Fruit fly (Drosophila melanogaster) whole organism, embryonic: ENCODE measurements around the gene nerfin-2.

ENCODE experiments used
- Bdp1 ChIP-seq: fragments of 200-800 bp; sonication (Bioruptor generic); optimal IDR thresholded peaks from 3 replicates; lab custom pipeline; 2016; ENCODE audit warnings: missing biosample characterization, missing genetic modification characterization
- CG10431 ChIP-seq: fragments of 200-800 bp; sonication (Bioruptor generic); optimal IDR thresholded peaks from 3 replicates; lab custom pipeline; 2018; ENCODE audit warnings: missing biosample characterization, mild to moderate bottlenecking, missing genetic modification characterization
- CG11695 ChIP-seq: fragments of 200-800 bp; sonication (Bioruptor generic); IDR thresholded peaks from 3 replicates; pipeline ENCODE4 v1.3.6; 2022; ENCODE audit warnings: missing biosample characterization, missing genetic modification characterization
- CG12659 ChIP-seq: fragments of 200-800 bp; sonication (Bioruptor generic); optimal IDR thresholded peaks from 3 replicates; lab custom pipeline; 2017; ENCODE audit warnings: mild to moderate bottlenecking, missing biosample characterization, missing genetic modification reagents, missing genetic modification characterization
- CG14710 ChIP-seq: fragments of 200-800 bp; sonication (Bioruptor generic); optimal IDR thresholded peaks from 3 replicates; lab custom pipeline; 2019; ENCODE audit warnings: missing biosample characterization, mild to moderate bottlenecking, missing genetic modification characterization, moderate library complexity
- CG15601 ChIP-seq: fragments of 200-800 bp; sonication (Bioruptor generic); optimal IDR thresholded peaks from 3 replicates; lab custom pipeline; 2019; ENCODE audit warnings: missing biosample characterization, mild to moderate bottlenecking, missing genetic modification characterization, moderate library complexity
- CG1603 ChIP-seq: fragments of 200-800 bp; sonication (Bioruptor generic); optimal IDR thresholded peaks from 2 replicates; lab custom pipeline; 2019; ENCODE audit warnings: missing biosample characterization, mild to moderate bottlenecking, missing genetic modification characterization, moderate library complexity
- CG17328 ChIP-seq: fragments of 200-800 bp; sonication (Bioruptor generic); IDR thresholded peaks from 2 replicates; pipeline ENCODE4 v1.3.6; 2022; ENCODE audit warnings: missing biosample characterization, missing genetic modification characterization
- CG17359 ChIP-seq: fragments of 200-800 bp; sonication (Bioruptor generic); optimal IDR thresholded peaks from 3 replicates; lab custom pipeline; 2018; ENCODE audit warnings: missing biosample characterization, mild to moderate bottlenecking, missing genetic modification characterization, moderate library complexity
- CG4424 ChIP-seq: fragments of 200-800 bp; sonication (Bioruptor generic); optimal IDR thresholded peaks from 3 replicates; lab custom pipeline; 2016; ENCODE audit warnings: missing biosample characterization, missing genetic modification characterization
- CG7357 ChIP-seq: fragments of 200-800 bp; sonication (Bioruptor generic); IDR thresholded peaks from 3 replicates; pipeline ENCODE4 v1.3.6; 2022; ENCODE audit warnings: missing biosample characterization, missing genetic modification characterization
- CG8359 ChIP-seq: fragments of 200-800 bp; sonication (Bioruptor generic); optimal IDR thresholded peaks from 2 replicates; lab custom pipeline; 2017; ENCODE audit warnings: missing biosample characterization, mild to moderate bottlenecking, missing genetic modification characterization, borderline replicate concordance
- Dbx ChIP-seq: fragments of 200-800 bp; sonication (Bioruptor generic); IDR thresholded peaks from 3 replicates; pipeline ENCODE4 v1.3.6; 2022; ENCODE audit warnings: missing biosample characterization, missing genetic modification characterization
- Lhr ChIP-seq: fragments of 200-800 bp; sonication (Bioruptor generic); optimal IDR thresholded peaks from 3 replicates; lab custom pipeline; 2017; ENCODE audit warnings: mild to moderate bottlenecking, missing biosample characterization, missing genetic modification reagents, missing genetic modification characterization
- Mes4 ChIP-seq: fragments of 200-800 bp; sonication (Bioruptor generic); optimal IDR thresholded peaks from 2 replicates; lab custom pipeline; 2016; ENCODE audit warnings: missing biosample characterization, missing genetic modification characterization
- Pdp1 ChIP-seq, 2 experiments: fragments of 200-800 bp; sonication (Bioruptor generic); optimal IDR thresholded peaks; 3 replicates each; lab custom pipeline; 2016; ENCODE audit warnings: missing biosample characterization in 2 of 2, missing genetic modification characterization in 2 of 2, mild to moderate bottlenecking in 1 of 2, moderate library complexity in 1 of 2
- Ptx1 ChIP-seq: fragments of 200-800 bp; sonication (Bioruptor generic); IDR thresholded peaks from 2 replicates; pipeline ENCODE4 v1.3.6; 2022; ENCODE audit warnings: missing biosample characterization, missing genetic modification characterization
- amos ChIP-seq: fragments of 200-800 bp; sonication (Bioruptor generic); IDR thresholded peaks from 2 replicates; pipeline ENCODE4 v1.3.6; 2022; ENCODE audit warnings: missing biosample characterization, missing genetic modification characterization; ENCODE audit not compliant: partially characterized antibody
- croc ChIP-seq: fragments of 200-800 bp; sonication (Bioruptor generic); conservative IDR thresholded peaks from 3 replicates; pipeline ENCODE4 v1.3.6; 2022; ENCODE audit warnings: missing biosample characterization, missing genetic modification characterization
- dan ChIP-seq: fragments of 200-800 bp; sonication (Bioruptor generic); IDR thresholded peaks from 2 replicates; pipeline ENCODE4 v1.3.6; 2022; ENCODE audit warnings: missing biosample characterization, missing genetic modification characterization
- dimm ChIP-seq: fragments of 200-800 bp; sonication (Bioruptor generic); IDR thresholded peaks from 2 replicates; pipeline ENCODE4 v1.3.6; 2022; ENCODE audit warnings: missing biosample characterization, missing genetic modification characterization
- ems ChIP-seq: fragments of 200-800 bp; sonication (Bioruptor generic); optimal IDR thresholded peaks from 3 replicates; lab custom pipeline; 2016; ENCODE audit warnings: missing biosample characterization, missing genetic modification characterization
- fd64A ChIP-seq: fragments of 200-800 bp; sonication (Bioruptor generic); optimal IDR thresholded peaks from 3 replicates; lab custom pipeline; 2018; ENCODE audit warnings: missing biosample characterization, mild to moderate bottlenecking, missing genetic modification characterization
- grn ChIP-seq: fragments of 200-800 bp; sonication (Bioruptor generic); optimal IDR thresholded peaks from 3 replicates; lab custom pipeline; 2017; ENCODE audit warnings: missing biosample characterization, missing genetic modification characterization
- hbn ChIP-seq: fragments of 200-800 bp; sonication (Bioruptor generic); IDR thresholded peaks from 2 replicates; pipeline ENCODE4 v1.3.6; 2022; ENCODE audit warnings: missing biosample characterization, missing genetic modification characterization; ENCODE audit not compliant: partially characterized antibody
- pnt ChIP-seq: fragments of 200-800 bp; sonication (Bioruptor generic); optimal IDR thresholded peaks from 3 replicates; lab custom pipeline; 2016; ENCODE audit warnings: missing biosample characterization, missing genetic modification characterization
- psq ChIP-seq: fragments of 200-800 bp; sonication (Bioruptor generic); optimal IDR thresholded peaks from 2 replicates; lab custom pipeline; 2017; ENCODE audit warnings: missing biosample characterization, missing genetic modification characterization
- run ChIP-seq: fragments of 200-800 bp; sonication (Bioruptor generic); optimal IDR thresholded peaks from 3 replicates; lab custom pipeline; 2018; ENCODE audit warnings: missing biosample characterization, mild to moderate bottlenecking, missing genetic modification characterization
- sc ChIP-seq, 3 experiments: fragments of >200 bp in 2 of 3; fragments of 200-800 bp in 1 of 3; sonication (Bioruptor generic) in 1 of 3; optimal IDR thresholded peaks; 2 replicates in 2 of 3; 3 replicates in 1 of 3; lab custom pipeline; 2017; ENCODE audit warnings: mild to moderate bottlenecking in 1 of 3, missing biosample characterization in 1 of 3, missing genetic modification characterization in 1 of 3, missing genetic modification reagents in 1 of 3
- slou ChIP-seq: fragments of 200-800 bp; sonication (Bioruptor generic); optimal IDR thresholded peaks from 3 replicates; lab custom pipeline; 2016; ENCODE audit warnings: missing biosample characterization, missing genetic modification characterization
- tll ChIP-seq, 2 experiments: fragments of 200-800 bp in 1 of 2; fragments of >200 bp in 1 of 2; sonication (Bioruptor generic) in 1 of 2; optimal IDR thresholded peaks; 2 replicates each; lab custom pipeline; 2017 to 2019; ENCODE audit warnings: missing biosample characterization in 2 of 2, missing genetic modification characterization in 2 of 2, mild to moderate bottlenecking in 1 of 2, moderate library complexity in 1 of 2
- tna ChIP-seq: fragments of 200-800 bp; sonication (Bioruptor generic); IDR thresholded peaks from 2 replicates; pipeline ENCODE4 v1.3.6; 2022; ENCODE audit warnings: missing biosample characterization, missing genetic modification characterization; ENCODE audit not compliant: partially characterized antibody
- unpg ChIP-seq: fragments of 200-800 bp; sonication (Bioruptor generic); optimal IDR thresholded peaks from 3 replicates; lab custom pipeline; 2018; ENCODE audit warnings: missing biosample characterization, mild to moderate bottlenecking, missing genetic modification characterization, moderate library complexity
- vnd ChIP-seq: fragments of 200-800 bp; sonication (Bioruptor generic); IDR thresholded peaks from 3 replicates; pipeline ENCODE4 v1.3.6; 2022; ENCODE audit warnings: missing biosample characterization, missing genetic modification characterization; ENCODE audit not compliant: partially characterized antibody
- zf30C ChIP-seq: fragments of 200-800 bp; sonication (Bioruptor generic); optimal IDR thresholded peaks from 3 replicates; lab custom pipeline; 2018; ENCODE audit warnings: missing biosample characterization, mild to moderate bottlenecking, missing genetic modification characterization

nerfin-2 gene

dm6 chr3R:10059952-10060351, 11.0 kb upstream of the nerfin-2 start, which contains the start of gene Npc2c:
Gene Npc2c (plus strand): TSS chr3R:10060252.
- TF ChIP-seq zf30C (GFP tag; lab: Kevin White, UChicago) (no peak), CG7357 (no peak), tna (GFP tag; lab: Robert Waterston, UW) (no peak), unpg (no peak), CG11695 (GFP tag; lab: Robert Waterston, UW) (no peak), slou (GFP tag; lab: Kevin White, UChicago) (no peak), tll (GFP tag; optimal IDR thresholded peaks at IDR 0.05; lab: Kevin White, UChicago) (no peak), hbn (GFP tag; lab: Robert Waterston, UW) (no peak), CG14710 (tag; lab: Kevin White, UChicago) (no peak), Mes4 (no peak), sc (optimal IDR thresholded peaks at IDR 0.05; lab: Kevin White, UChicago) (no peak), sc (GFP tag; optimal IDR thresholded peaks at IDR 0.05; lab: Kevin White, UChicago) (no peak), Lhr (no peak), CG4424 (no peak), vnd (GFP tag; lab: Robert Waterston, UW) (no peak), CG17328 (no peak), grn (GFP tag; lab: Kevin White, UChicago) (no peak), Dbx (no peak), Bdp1 (GFP tag; lab: Kevin White, UChicago) (no peak), run (tag; lab: Kevin White, UChicago) (no peak)
- TF ChIP-seq, all 482 proteins: peak for 0

- no peak for TF ChIP-seq croc (GFP tag; lab: Robert Waterston, UW)
- TF ChIP-seq CG15601: no peak
- TF ChIP-seq CG1603 (tag; lab: Kevin White, UChicago): no peak
- TF ChIP-seq Ptx1 (GFP tag; lab: Robert Waterston, UW): no peak
- TF ChIP-seq Pdp1 (GFP tag; optimal IDR thresholded peaks at IDR 0.05; lab: Kevin White, UChicago): peak in 1 of 2 experiments; percentile 63
- TF ChIP-seq ems (GFP tag; lab: Kevin White, UChicago): no peak
Measured at dm6 chr3R:10062324-10062723, 8.6 kb upstream of the nerfin-2 start, which contains the start of gene CG33630. Gene CG33630 (plus strand): TSS chr3R:10062624.

dm6 chr3R:10063707-10064106, 7.2 kb upstream of the nerfin-2 start, which contains the start of gene CG33631:
Gene CG33631 (plus strand): TSS chr3R:10064007.
- no peak for TF ChIP-seq CG10431 (GFP tag; lab: Kevin White, UChicago)
- no peak for TF ChIP-seq psq (GFP tag; lab: Kevin White, UChicago)
- no peak for TF ChIP-seq fd64A
- TF ChIP-seq dan (GFP tag; lab: Robert Waterston, UW): no peak
- TF ChIP-seq CG17359 (tag; lab: Kevin White, UChicago): no peak
- TF ChIP-seq dimm (GFP tag; lab: Robert Waterston, UW): no peak
- no peak for TF ChIP-seq CG8359 (GFP tag; lab: Kevin White, UChicago)
- TF ChIP-seq amos (GFP tag; lab: Robert Waterston, UW): no peak
- no peak for TF ChIP-seq CG12659 (GFP tag; lab: Kevin White, UChicago)
- TF ChIP-seq pnt (GFP tag; lab: Kevin White, UChicago): no peak
- no peak for TF ChIP-seq hbn (GFP tag; lab: Robert Waterston, UW)
